Worm (Caenorhabditis elegans): ENCODE measurements around the gene hrg-7.
A peak's percentile ranks its signal among the peaks of the same experiment; 100 is the strongest.

DNA sequence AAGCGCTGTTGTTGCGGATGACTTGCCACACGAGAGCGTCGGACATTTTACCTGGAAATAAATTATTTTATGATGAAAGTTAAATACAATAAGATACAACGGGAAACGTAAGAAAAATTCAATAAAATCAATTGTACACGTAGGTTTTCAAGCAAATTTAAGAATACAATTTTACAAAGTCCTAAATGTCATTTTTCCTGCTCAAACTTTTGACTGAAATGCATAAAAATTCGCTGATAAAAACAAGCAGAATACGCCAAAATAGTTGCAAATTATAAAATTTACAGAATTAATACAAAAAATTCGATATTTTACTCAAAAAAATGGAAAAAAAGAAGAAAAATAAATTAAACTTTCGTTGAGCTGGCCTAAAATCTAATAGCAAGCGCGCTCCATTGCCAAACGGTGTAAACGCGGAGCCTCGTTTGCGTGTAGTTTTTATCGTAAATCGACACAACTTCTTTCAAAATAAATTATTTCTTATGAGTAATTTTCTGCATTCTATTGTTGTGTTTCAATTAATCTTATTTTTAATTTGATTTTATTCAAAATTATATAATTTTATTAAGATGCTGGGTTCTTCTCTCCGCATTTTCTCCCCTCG is 13.7 kb upstream of the hrg-7 start, which contains the start of the genes rpl-28 and mrpl-49:
- TF ChIP-seq unc-62 (GFP tag; optimal IDR thresholded peaks at IDR 0.05), result peak; percentile 16
- TF ChIP-seq unc-120 (tag; optimal IDR thresholded peaks at IDR 0.05; ENCODE audit: poor library complexity, severe bottlenecking), result no peak
- TF ChIP-seq sem-2 (GFP tag; optimal IDR thresholded peaks at IDR 0.05), result no peak
- TF ChIP-seq sptf-1 (tag; optimal IDR thresholded peaks at IDR 0.05), result no peak
- TF ChIP-seq blmp-1 (tag; optimal IDR thresholded peaks at IDR 0.05), result no peak

Measured in whole organism, mixed stage, embryonic.